Worm (Caenorhabditis elegans) whole organism, L4 larva: Measurements from ENCODE around the gene sre-34.

Source experiments
- F49E8.2 ChIP-seq: sonication (generic microtip); optimal IDR thresholded peaks from 2 replicates; lab custom pipeline; 2016; ENCODE audit warnings: missing compliant biosample characterization, mild to moderate bottlenecking, missing genetic modification characterization, borderline replicate concordance
- aly-2 ChIP-seq: sonication (generic microtip); optimal IDR thresholded peaks from 2 replicates; lab custom pipeline; 2018; ENCODE audit warnings: missing biosample characterization, missing genetic modification characterization
- dmd-9 ChIP-seq: fragments of 200-800 bp; sonication (Bioruptor generic); IDR thresholded peaks from 2 replicates; pipeline ENCODE4 v1.3.6; 2022; ENCODE audit warnings: missing genetic modification reagents, missing genetic modification characterization, missing compliant biosample characterization
- duxl-1 ChIP-seq: sonication (generic microtip); optimal IDR thresholded peaks from 2 replicates; lab custom pipeline; 2016; ENCODE audit warnings: mild to moderate bottlenecking, missing genetic modification characterization, moderate library complexity, missing compliant biosample characterization; ENCODE audit not compliant: poor library complexity
- fkh-10 ChIP-seq: fragments of 150-350 bp; optimal IDR thresholded peaks from 2 replicates; lab custom pipeline; 2014; ENCODE audit warnings: missing biosample characterization, missing genetic modification reagents, missing genetic modification characterization
- nhr-25 ChIP-seq: sonication (generic microtip); optimal IDR thresholded peaks from 2 replicates; lab custom pipeline; 2017; ENCODE audit warnings: missing genetic modification characterization, mild to moderate bottlenecking, missing compliant biosample characterization, antibody characterized with exemption, moderate library complexity, borderline replicate concordance; ENCODE audit not compliant: insufficient read depth
- unc-130 ChIP-seq: sonication (generic microtip); optimal IDR thresholded peaks from 2 replicates; lab custom pipeline; 2016; ENCODE audit warnings: missing genetic modification reagents, missing genetic modification characterization, missing compliant biosample characterization

ce11 chrII:12417996-12418395, 32.0 kb upstream of the sre-34 start:
- no peak for TF ChIP-seq F49E8.2 (tag; lab: Kevin White, UChicago)
- no peak for TF ChIP-seq fkh-10 (GFP tag; lab: Kevin White, UChicago)
- no peak for TF ChIP-seq duxl-1 (tag; lab: Kevin White, UChicago)
- no peak for TF ChIP-seq unc-130 (GFP tag; lab: Kevin White, UChicago)
- TF ChIP-seq nhr-25 (tag; lab: Kevin White, UChicago), result no peak
- TF ChIP-seq aly-2 (tag; lab: Kevin White, UChicago), result no peak
- TF ChIP-seq dmd-9 (GFP tag; lab: Robert Waterston, UW), result no peak
